Fruit fly (Drosophila melanogaster): Measurements from ENCODE around the gene Itpr.

The Itpr gene

DNA sequence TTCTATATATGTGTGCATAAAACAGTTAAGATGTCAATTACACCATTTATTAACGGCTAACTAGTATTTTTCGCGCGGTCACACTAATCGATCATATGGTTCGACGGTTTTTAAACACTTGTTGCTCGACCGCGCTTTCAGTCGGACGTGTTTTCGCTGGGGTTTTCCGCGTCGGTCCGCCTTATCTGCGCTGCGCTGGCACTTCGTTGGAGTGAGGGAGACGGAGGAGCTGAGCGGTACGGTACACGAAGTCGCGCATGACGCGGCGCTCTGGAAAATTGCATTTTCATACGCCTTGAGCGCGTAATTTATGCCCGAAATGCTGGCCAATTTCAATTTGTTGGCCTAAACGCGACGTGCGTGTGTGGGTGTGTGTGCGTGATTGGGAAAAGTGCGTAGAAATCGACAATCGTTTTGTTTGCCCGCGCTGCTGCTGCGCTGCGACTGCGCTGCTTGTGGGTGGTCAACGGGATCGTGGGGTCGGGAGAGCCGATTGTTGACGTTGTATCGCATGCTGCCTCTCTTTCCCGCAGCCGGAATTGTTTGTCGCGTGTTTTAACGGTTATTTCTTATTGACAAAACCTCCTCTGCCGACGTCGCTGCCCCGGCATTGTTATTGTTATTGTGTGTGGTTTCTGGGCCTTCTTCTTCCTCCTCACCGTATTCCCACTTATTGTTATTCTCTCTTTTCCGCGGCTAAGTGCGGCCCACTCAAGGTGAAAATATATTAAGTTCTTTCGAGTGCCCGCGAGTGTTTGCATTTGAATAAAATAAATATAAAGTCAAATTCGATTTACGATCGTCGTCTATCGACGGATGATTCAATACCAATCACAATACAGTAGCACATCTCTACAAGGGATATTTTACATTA is at the start of gene Itpr:
Gene Itpr (plus strand): TSS at position 116 of the 874 bp plus-strand sequence.
- peak; percentile 23 for TF ChIP-seq pad (GFP tag; optimal IDR thresholded peaks at IDR 0.05)
- no peak for TF ChIP-seq CG5204 (GFP tag; optimal IDR thresholded peaks at IDR 0.05)
- TF ChIP-seq CG1620 (GFP tag; optimal IDR thresholded peaks at IDR 0.05), result no peak
- peak; percentile 31 for TF ChIP-seq CG11617 (GFP tag; optimal IDR thresholded peaks at IDR 0.05)
- no peak for TF ChIP-seq CG14711 (tag; optimal IDR thresholded peaks at IDR 0.05)
- TF ChIP-seq Clk (GFP tag; optimal IDR thresholded peaks at IDR 0.05), result no peak
- TF ChIP-seq CG7045 (GFP tag; optimal IDR thresholded peaks at IDR 0.05), result peak; percentile 47
- TF ChIP-seq cic (GFP tag; optimal IDR thresholded peaks at IDR 0.05), result peak; percentile 83
- TF ChIP-seq CG7101 (tag; optimal IDR thresholded peaks at IDR 0.05), result no peak
- peak; percentile 63 for TF ChIP-seq CG12768 (GFP tag; optimal IDR thresholded peaks at IDR 0.05)
- TF ChIP-seq kay (GFP tag; ENCODE audit: borderline replicate concordance), result peak; percentile 69
- peak; percentile 76 for TF ChIP-seq Mnt (GFP tag; optimal IDR thresholded peaks at IDR 0.05)
- TF ChIP-seq tj (GFP tag; optimal IDR thresholded peaks at IDR 0.05), result peak; percentile 68
- TF ChIP-seq CG33017 (tag; optimal IDR thresholded peaks at IDR 0.05), result no peak
- TF ChIP-seq Hr96 (GFP tag; optimal IDR thresholded peaks at IDR 0.05), result no peak
- TF ChIP-seq cnc (optimal IDR thresholded peaks at IDR 0.05), result peak; percentile 68 to 77
- TF ChIP-seq toe (GFP tag; optimal IDR thresholded peaks at IDR 0.05), result no peak
- TF ChIP-seq ovo (GFP tag; optimal IDR thresholded peaks at IDR 0.05), result peak; percentile 95
- peak; percentile 37 for TF ChIP-seq bab1 (GFP tag; optimal IDR thresholded peaks at IDR 0.05)
- peak; percentile 14 for TF ChIP-seq Crg-1 (GFP tag; optimal IDR thresholded peaks at IDR 0.05)

DNA sequence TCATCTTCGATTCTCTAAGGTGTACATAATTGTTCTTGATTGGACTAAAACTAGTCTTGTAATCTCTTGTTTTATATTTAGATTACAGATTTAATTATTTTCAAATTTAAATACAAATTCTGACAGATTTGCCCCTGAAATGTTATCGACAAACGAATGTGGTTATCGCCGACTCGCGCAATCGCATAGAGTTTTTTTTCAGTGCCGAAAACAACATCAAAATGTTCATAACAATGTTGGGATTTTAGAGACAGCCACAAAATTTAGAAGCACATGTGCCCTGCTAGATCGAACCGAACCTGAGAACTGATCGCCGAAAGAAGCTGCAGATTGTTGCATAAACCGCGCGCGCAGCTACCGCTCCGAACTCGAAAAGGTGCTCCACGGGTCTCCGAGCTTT is 49.3 kb upstream of the Itpr start, which contains the start of gene POLDIP2:
Gene POLDIP2 (plus strand): TSS at position 160 of the 400 bp plus-strand sequence.
- TF ChIP-seq bab1 (GFP tag; optimal IDR thresholded peaks at IDR 0.05) (no peak), CG7101 (tag; optimal IDR thresholded peaks at IDR 0.05) (no peak), tj (GFP tag; optimal IDR thresholded peaks at IDR 0.05) (no peak), cnc (optimal IDR thresholded peaks at IDR 0.05) (no peak), kay (GFP tag; ENCODE audit: borderline replicate concordance) (no peak), Mnt (GFP tag; optimal IDR thresholded peaks at IDR 0.05) (peak; percentile 37)

DNA sequence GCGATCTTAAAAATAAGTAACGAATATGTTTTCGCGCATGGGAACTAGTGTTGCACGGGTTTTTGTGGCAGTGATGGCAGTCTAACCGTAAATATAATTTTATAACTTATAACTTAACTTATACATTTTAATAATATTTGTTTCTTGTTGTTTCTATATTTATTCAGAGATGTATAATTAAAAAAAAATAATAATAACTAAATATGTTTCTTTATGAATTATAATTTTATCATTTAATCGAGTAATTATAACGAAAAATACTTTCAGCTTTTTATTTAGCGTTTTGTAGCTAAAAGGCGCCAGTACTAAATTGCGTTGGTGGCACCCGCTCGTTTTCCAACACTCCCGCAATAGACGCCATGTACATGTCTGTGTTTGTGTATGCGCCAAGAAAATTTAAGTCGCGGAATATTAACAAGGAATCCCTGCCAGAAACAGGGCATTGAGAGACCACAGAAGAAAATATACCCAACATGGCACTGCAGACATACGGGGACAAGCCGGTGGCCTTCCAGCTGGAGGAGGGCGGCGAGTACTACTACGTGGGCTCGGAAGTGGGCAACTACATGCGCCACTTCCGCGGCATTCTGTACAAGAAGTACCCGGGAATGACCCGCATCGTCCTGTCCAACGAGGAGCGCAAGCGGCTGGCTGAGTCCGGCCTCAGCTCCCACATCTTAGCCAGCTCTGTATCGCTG is 46.2 kb upstream of the Itpr start, which contains the start of the genes mRpL44 and Snr1:
Gene mRpL44 (minus strand): TSS at position 51 of the 698 bp plus-strand sequence.
Gene Snr1 (plus strand): TSS at position 341 of the 698 bp plus-strand sequence.
- TF ChIP-seq toe (GFP tag; optimal IDR thresholded peaks at IDR 0.05) (no peak), kay (GFP tag; ENCODE audit: borderline replicate concordance) (no peak), CG5204 (GFP tag; optimal IDR thresholded peaks at IDR 0.05) (no peak), pad (GFP tag; optimal IDR thresholded peaks at IDR 0.05) (peak; percentile 72), bab1 (GFP tag; optimal IDR thresholded peaks at IDR 0.05) (peak; percentile 13), CG33017 (tag; optimal IDR thresholded peaks at IDR 0.05) (peak; percentile 72), Mnt (GFP tag; optimal IDR thresholded peaks at IDR 0.05) (peak; percentile 72), Crg-1 (GFP tag; optimal IDR thresholded peaks at IDR 0.05) (peak; percentile 73), ovo (GFP tag; optimal IDR thresholded peaks at IDR 0.05) (peak; percentile 25), Hr96 (GFP tag; optimal IDR thresholded peaks at IDR 0.05) (no peak), CG14711 (tag; optimal IDR thresholded peaks at IDR 0.05) (peak; percentile 71), CG11617 (GFP tag; optimal IDR thresholded peaks at IDR 0.05) (peak; percentile 76), tj (GFP tag; optimal IDR thresholded peaks at IDR 0.05) (no peak), CG1620 (GFP tag; optimal IDR thresholded peaks at IDR 0.05) (peak; percentile 42), CG7045 (GFP tag; optimal IDR thresholded peaks at IDR 0.05) (peak; percentile 65), cnc (optimal IDR thresholded peaks at IDR 0.05) (no peak), CG7101 (tag; optimal IDR thresholded peaks at IDR 0.05) (peak; percentile 84), Clk (GFP tag; optimal IDR thresholded peaks at IDR 0.05) (no peak), CG12768 (GFP tag; optimal IDR thresholded peaks at IDR 0.05) (peak; percentile 72), cic (GFP tag; optimal IDR thresholded peaks at IDR 0.05) (peak; percentile 44)

DNA sequence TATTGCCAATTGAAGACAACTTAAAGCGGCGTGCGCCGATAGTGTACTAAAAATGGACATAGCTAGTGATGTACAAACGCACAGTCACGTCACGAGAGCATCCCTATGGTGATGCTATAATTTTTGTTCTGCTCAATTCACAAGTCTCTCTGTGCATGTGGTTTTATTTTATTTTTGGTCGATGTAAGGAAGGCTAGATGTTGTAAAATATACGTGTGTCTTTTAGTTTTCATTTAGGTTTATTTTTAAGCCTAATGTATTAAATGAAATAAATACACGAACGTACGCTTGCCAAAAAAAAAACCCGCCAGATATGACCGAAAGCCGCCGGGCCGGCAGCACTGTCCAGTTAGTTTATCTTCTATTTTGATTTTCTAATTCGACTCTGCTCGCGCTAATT is 42.4 kb upstream of the Itpr start, which contains the start of the genes CG45100, HDAC3 and Hcs:
Gene CG45100 (minus strand): TSS at position 50 of the 400 bp plus-strand sequence.
Gene HDAC3 (minus strand): TSS at position 50 of the 400 bp plus-strand sequence.
Gene Hcs (plus strand): TSS at position 349 of the 400 bp plus-strand sequence.
- no peak for TF ChIP-seq CG33017 (tag; optimal IDR thresholded peaks at IDR 0.05)
- peak; percentile 26 for TF ChIP-seq CG14711 (tag; optimal IDR thresholded peaks at IDR 0.05)
- TF ChIP-seq CG1620 (GFP tag; optimal IDR thresholded peaks at IDR 0.05), result peak; percentile 39
- TF ChIP-seq cic (GFP tag; optimal IDR thresholded peaks at IDR 0.05), result no peak
- no peak for TF ChIP-seq Hr96 (GFP tag; optimal IDR thresholded peaks at IDR 0.05)
- peak; percentile 34 for TF ChIP-seq CG11617 (GFP tag; optimal IDR thresholded peaks at IDR 0.05)
- no peak for TF ChIP-seq CG5204 (GFP tag; optimal IDR thresholded peaks at IDR 0.05)
- TF ChIP-seq CG12768 (GFP tag; optimal IDR thresholded peaks at IDR 0.05), result peak; percentile 59
- no peak for TF ChIP-seq bab1 (GFP tag; optimal IDR thresholded peaks at IDR 0.05)
- peak; percentile 28 for TF ChIP-seq Mnt (GFP tag; optimal IDR thresholded peaks at IDR 0.05)
- TF ChIP-seq Clk (GFP tag; optimal IDR thresholded peaks at IDR 0.05), result peak; percentile 29
- TF ChIP-seq CG7101 (tag; optimal IDR thresholded peaks at IDR 0.05), result peak; percentile 31
- peak; percentile 19 for TF ChIP-seq pad (GFP tag; optimal IDR thresholded peaks at IDR 0.05)

DNA sequence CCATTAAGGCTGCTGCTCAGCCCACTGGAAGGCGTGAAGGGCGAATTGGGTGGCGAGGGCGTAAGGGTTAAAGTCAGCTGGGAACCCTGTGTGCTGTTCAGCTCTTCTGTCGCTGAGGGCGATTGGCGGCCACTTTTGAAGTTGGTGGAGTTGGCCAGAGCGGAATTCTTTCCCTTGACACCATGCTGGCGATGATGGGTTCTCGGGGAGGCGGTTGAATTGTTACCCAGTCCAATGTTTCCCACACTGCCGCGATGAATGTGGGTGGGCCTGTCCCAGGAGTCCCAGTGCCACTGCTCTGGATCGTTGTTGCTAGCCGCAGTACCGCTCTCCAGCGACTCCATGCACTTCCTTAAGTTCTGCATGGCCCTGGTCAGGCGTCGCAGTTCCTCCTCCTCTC is 34.1 kb upstream of the Itpr start:
- TF ChIP-seq ovo (GFP tag; optimal IDR thresholded peaks at IDR 0.05) (no peak), CG5204 (GFP tag; optimal IDR thresholded peaks at IDR 0.05) (no peak), Crg-1 (GFP tag; optimal IDR thresholded peaks at IDR 0.05) (no peak), CG12768 (GFP tag; optimal IDR thresholded peaks at IDR 0.05) (no peak), CG14711 (tag; optimal IDR thresholded peaks at IDR 0.05) (no peak), cic (GFP tag; optimal IDR thresholded peaks at IDR 0.05) (no peak), tj (GFP tag; optimal IDR thresholded peaks at IDR 0.05) (no peak), pad (GFP tag; optimal IDR thresholded peaks at IDR 0.05) (no peak), cnc (optimal IDR thresholded peaks at IDR 0.05) (no peak), Clk (GFP tag; optimal IDR thresholded peaks at IDR 0.05) (no peak), CG33017 (tag; optimal IDR thresholded peaks at IDR 0.05) (no peak), CG7045 (GFP tag; optimal IDR thresholded peaks at IDR 0.05) (no peak), bab1 (GFP tag; optimal IDR thresholded peaks at IDR 0.05) (no peak), kay (GFP tag; ENCODE audit: borderline replicate concordance) (no peak), CG7101 (tag; optimal IDR thresholded peaks at IDR 0.05) (no peak), Hr96 (GFP tag; optimal IDR thresholded peaks at IDR 0.05) (no peak), toe (GFP tag; optimal IDR thresholded peaks at IDR 0.05) (no peak)
